Fruit fly (Drosophila melanogaster) whole organism, embryonic: ENCODE data around the gene hydra.

Source experiments
- Atf3 ChIP-seq: fragments of 200-800 bp; sonication (Bioruptor generic); optimal IDR thresholded peaks from 3 replicates; lab custom pipeline; 2016; ENCODE audit warnings: missing biosample characterization, missing genetic modification characterization
- CG10147 ChIP-seq: fragments of 200-800 bp; sonication (Bioruptor generic); optimal IDR thresholded peaks from 2 replicates; lab custom pipeline; 2019; ENCODE audit warnings: missing biosample characterization, mild to moderate bottlenecking, missing genetic modification characterization, moderate library complexity
- CG10209 ChIP-seq: fragments of 200-800 bp; sonication (Bioruptor generic); optimal IDR thresholded peaks from 3 replicates; lab custom pipeline; 2017; ENCODE audit warnings: missing biosample characterization, mild to moderate bottlenecking, missing genetic modification characterization, missing genetic modification reagents
- CG10543 ChIP-seq: fragments of 200-800 bp; sonication (Bioruptor generic); optimal IDR thresholded peaks from 3 replicates; lab custom pipeline; 2017; ENCODE audit warnings: missing biosample characterization, mild to moderate bottlenecking, missing genetic modification characterization, moderate library complexity
- CG10565 ChIP-seq: fragments of 200-800 bp; sonication (Bioruptor generic); optimal IDR thresholded peaks from 3 replicates; lab custom pipeline; 2016; ENCODE audit warnings: missing biosample characterization, mild to moderate bottlenecking, missing genetic modification characterization
- CG13123 ChIP-seq: fragments of 200-800 bp; sonication (Bioruptor generic); optimal IDR thresholded peaks from 2 replicates; lab custom pipeline; 2016; ENCODE audit warnings: missing biosample characterization, missing genetic modification characterization
- CG13894 ChIP-seq: fragments of 200-800 bp; sonication (Bioruptor generic); optimal IDR thresholded peaks from 3 replicates; lab custom pipeline; 2018; ENCODE audit warnings: missing biosample characterization, mild to moderate bottlenecking, missing genetic modification characterization, moderate library complexity
- CG15601 ChIP-seq: fragments of 200-800 bp; sonication (Bioruptor generic); optimal IDR thresholded peaks from 3 replicates; lab custom pipeline; 2019; ENCODE audit warnings: missing biosample characterization, mild to moderate bottlenecking, missing genetic modification characterization, moderate library complexity
- CG1602 ChIP-seq: fragments of 200-800 bp; sonication (Bioruptor generic); optimal IDR thresholded peaks from 3 replicates; lab custom pipeline; 2016; ENCODE audit warnings: missing biosample characterization, missing genetic modification characterization
- CG17328 ChIP-seq: fragments of 200-800 bp; sonication (Bioruptor generic); IDR thresholded peaks from 2 replicates; pipeline ENCODE4 v1.3.6; 2022; ENCODE audit warnings: missing biosample characterization, missing genetic modification characterization
- CG17802 ChIP-seq: fragments of 200-800 bp; sonication (Bioruptor generic); optimal IDR thresholded peaks from 2 replicates; lab custom pipeline; 2018; ENCODE audit warnings: missing biosample characterization, mild to moderate bottlenecking, missing genetic modification characterization, moderate library complexity
- CG2199 ChIP-seq: fragments of 200-800 bp; sonication (Bioruptor generic); IDR thresholded peaks from 3 replicates; pipeline ENCODE4 v1.3.6; 2022; ENCODE audit warnings: missing biosample characterization, missing genetic modification characterization
- CG2678 ChIP-seq: fragments of 200-800 bp; sonication (Bioruptor generic); optimal IDR thresholded peaks from 3 replicates; lab custom pipeline; 2019; ENCODE audit warnings: missing biosample characterization, mild to moderate bottlenecking, missing genetic modification characterization, moderate library complexity
- CG2712 ChIP-seq: fragments of 200-800 bp; optimal IDR thresholded peaks from 3 replicates; lab custom pipeline; 2019; ENCODE audit warnings: missing biosample characterization, mild to moderate bottlenecking, missing genetic modification characterization, moderate library complexity
- CG30431 ChIP-seq: fragments of 200-800 bp; sonication (Bioruptor generic); optimal IDR thresholded peaks from 2 replicates; lab custom pipeline; 2017; ENCODE audit warnings: missing biosample characterization, missing genetic modification characterization
- CG4424 ChIP-seq: fragments of 200-800 bp; sonication (Bioruptor generic); optimal IDR thresholded peaks from 3 replicates; lab custom pipeline; 2016; ENCODE audit warnings: missing biosample characterization, missing genetic modification characterization
- D ChIP-seq, 2 experiments: fragments of 200-800 bp in 1 of 2; fragments of >200 bp in 1 of 2; sonication (Bioruptor generic) in 1 of 2; optimal IDR thresholded peaks; 2 replicates in 1 of 2; 3 replicates in 1 of 2; lab custom pipeline; 2017; ENCODE audit warnings: mild to moderate bottlenecking in 1 of 2, missing biosample characterization in 1 of 2, missing genetic modification characterization in 1 of 2, missing genetic modification reagents in 1 of 2
- Dip2 ChIP-seq: fragments of 200-800 bp; sonication (Bioruptor generic); IDR thresholded peaks from 2 replicates; pipeline ENCODE4 v1.3.6; 2022; ENCODE audit warnings: missing biosample characterization, missing genetic modification characterization
- E2f1 ChIP-seq: fragments of 200-800 bp; sonication (Bioruptor generic); IDR thresholded peaks from 2 replicates; pipeline ENCODE4 v1.3.6; 2022; ENCODE audit warnings: missing biosample characterization, missing genetic modification characterization
- GATAe ChIP-seq: fragments of 200-800 bp; sonication (Bioruptor generic); conservative IDR thresholded peaks from 2 replicates; pipeline ENCODE4 v1.3.6; 2022; ENCODE audit warnings: missing biosample characterization, missing genetic modification characterization
- HLHmδ ChIP-seq: fragments of 200-800 bp; sonication (Bioruptor generic); optimal IDR thresholded peaks from 2 replicates; lab custom pipeline; 2018; ENCODE audit warnings: missing biosample characterization, mild to moderate bottlenecking, missing genetic modification characterization, moderate library complexity
- Med ChIP-seq: fragments of 200-800 bp; sonication (Bioruptor generic); peaks from one replicate; lab custom pipeline; 2016; ENCODE audit warnings: missing biosample characterization, missing genetic modification characterization, mild to moderate bottlenecking, inconsistent platforms, moderate library complexity
- NC2α ChIP-seq: fragments of 200-800 bp; sonication (Bioruptor generic); optimal IDR thresholded peaks from 2 replicates; lab custom pipeline; 2016; ENCODE audit warnings: missing biosample characterization, missing genetic modification characterization
- Nf-YB ChIP-seq: fragments of 200-800 bp; sonication (Bioruptor generic); optimal IDR thresholded peaks from 3 replicates; lab custom pipeline; 2019; ENCODE audit warnings: missing biosample characterization, mild to moderate bottlenecking, missing genetic modification characterization, moderate library complexity
- Nf-YC ChIP-seq: fragments of 200-800 bp; optimal IDR thresholded peaks from 3 replicates; lab custom pipeline; 2019; ENCODE audit warnings: missing biosample characterization, mild to moderate bottlenecking, missing genetic modification characterization, moderate library complexity
- Oli ChIP-seq: fragments of 200-800 bp; sonication (Bioruptor generic); optimal IDR thresholded peaks from 2 replicates; lab custom pipeline; 2018; ENCODE audit warnings: missing biosample characterization, mild to moderate bottlenecking, missing genetic modification characterization, moderate library complexity
- Sin3A ChIP-seq: fragments of >200 bp; optimal IDR thresholded peaks from 2 replicates; lab custom pipeline; 2018
- Sox102F ChIP-seq: fragments of 200-800 bp; sonication (Bioruptor generic); optimal IDR thresholded peaks from 2 replicates; lab custom pipeline; 2018; ENCODE audit warnings: missing biosample characterization, mild to moderate bottlenecking, missing genetic modification characterization, moderate library complexity
- Sry-β ChIP-seq: fragments of 200-800 bp; sonication (Bioruptor generic); optimal IDR thresholded peaks from 2 replicates; lab custom pipeline; 2018; ENCODE audit warnings: missing biosample characterization, mild to moderate bottlenecking, missing genetic modification characterization, moderate library complexity
- ase ChIP-seq: fragments of 200-800 bp; sonication (Bioruptor generic); IDR thresholded peaks from 3 replicates; pipeline ENCODE4 v1.3.6; 2022; ENCODE audit warnings: missing biosample characterization, missing genetic modification characterization
- cad ChIP-seq: fragments of >200 bp; optimal IDR thresholded peaks from 2 replicates; lab custom pipeline; 2017; ENCODE audit warnings: missing biosample characterization, missing genetic modification characterization
- cato ChIP-seq: fragments of 200-800 bp; sonication (Bioruptor generic); optimal IDR thresholded peaks from 2 replicates; lab custom pipeline; 2016; ENCODE audit warnings: missing biosample characterization, missing genetic modification characterization, borderline replicate concordance
- cg ChIP-seq: fragments of 200-800 bp; sonication (Bioruptor generic); optimal IDR thresholded peaks from 3 replicates; lab custom pipeline; 2019; ENCODE audit warnings: missing biosample characterization, mild to moderate bottlenecking, missing genetic modification characterization, moderate library complexity
- crol ChIP-seq: fragments of 200-800 bp; sonication (Bioruptor generic); IDR thresholded peaks from 2 replicates; pipeline ENCODE4 v1.3.6; 2022; ENCODE audit warnings: missing biosample characterization, missing genetic modification characterization
- dati ChIP-seq: fragments of 200-800 bp; sonication (Bioruptor generic); IDR thresholded peaks from 2 replicates; pipeline ENCODE4 v1.3.6; 2022; ENCODE audit warnings: missing biosample characterization, missing genetic modification characterization
- dmrt11E ChIP-seq: fragments of 200-800 bp; sonication (Bioruptor generic); optimal IDR thresholded peaks from 3 replicates; lab custom pipeline; 2018; ENCODE audit warnings: missing biosample characterization, mild to moderate bottlenecking, missing genetic modification characterization, moderate library complexity
- ems ChIP-seq: fragments of 200-800 bp; sonication (Bioruptor generic); optimal IDR thresholded peaks from 3 replicates; lab custom pipeline; 2016; ENCODE audit warnings: missing biosample characterization, missing genetic modification characterization
- lilli ChIP-seq: fragments of 200-800 bp; sonication (Bioruptor generic); optimal IDR thresholded peaks from 3 replicates; lab custom pipeline; 2016; ENCODE audit warnings: missing biosample characterization, missing genetic modification characterization
- lmd ChIP-seq: fragments of 200-800 bp; sonication (Bioruptor generic); IDR thresholded peaks from 2 replicates; pipeline ENCODE4 v1.3.6; 2022; ENCODE audit warnings: missing biosample characterization, missing genetic modification characterization
- luna ChIP-seq: fragments of 200-800 bp; sonication (Bioruptor generic); optimal IDR thresholded peaks from 2 replicates; lab custom pipeline; 2016; ENCODE audit warnings: missing biosample characterization, missing genetic modification characterization
- mam ChIP-seq: fragments of 200-800 bp; sonication (Bioruptor generic); optimal IDR thresholded peaks from 3 replicates; lab custom pipeline; 2016; ENCODE audit warnings: missing biosample characterization, missing genetic modification characterization
- p53 ChIP-seq: fragments of 200-800 bp; sonication (Bioruptor generic); optimal IDR thresholded peaks from 2 replicates; lab custom pipeline; 2016; ENCODE audit warnings: missing biosample characterization, missing genetic modification characterization
- phol ChIP-seq: fragments of 200-800 bp; sonication (Bioruptor generic); optimal IDR thresholded peaks from 3 replicates; lab custom pipeline; 2018; ENCODE audit warnings: missing biosample characterization, mild to moderate bottlenecking, missing genetic modification characterization, moderate library complexity
- pros ChIP-seq: fragments of 200-800 bp; sonication (Bioruptor generic); optimal IDR thresholded peaks from 3 replicates; lab custom pipeline; 2019; ENCODE audit warnings: missing biosample characterization, mild to moderate bottlenecking, missing genetic modification characterization, moderate library complexity
- ranshi ChIP-seq: fragments of 200-800 bp; sonication (Bioruptor generic); IDR thresholded peaks from 2 replicates; pipeline ENCODE4 v1.3.6; 2022; ENCODE audit warnings: missing biosample characterization, missing genetic modification characterization
- tll ChIP-seq, 2 experiments: fragments of 200-800 bp in 1 of 2; fragments of >200 bp in 1 of 2; sonication (Bioruptor generic) in 1 of 2; optimal IDR thresholded peaks; 2 replicates each; lab custom pipeline; 2017 to 2019; ENCODE audit warnings: missing biosample characterization in 2 of 2, missing genetic modification characterization in 2 of 2, mild to moderate bottlenecking in 1 of 2, moderate library complexity in 1 of 2
- tx ChIP-seq: fragments of 200-800 bp; sonication (Bioruptor generic); optimal IDR thresholded peaks from 2 replicates; lab custom pipeline; 2016; ENCODE audit warnings: missing biosample characterization, missing genetic modification characterization
- wek ChIP-seq: fragments of 200-800 bp; sonication (Bioruptor generic); optimal IDR thresholded peaks from 3 replicates; lab custom pipeline; 2018; ENCODE audit warnings: missing biosample characterization, mild to moderate bottlenecking, missing genetic modification characterization, moderate library complexity

Gene hydra

DNA sequence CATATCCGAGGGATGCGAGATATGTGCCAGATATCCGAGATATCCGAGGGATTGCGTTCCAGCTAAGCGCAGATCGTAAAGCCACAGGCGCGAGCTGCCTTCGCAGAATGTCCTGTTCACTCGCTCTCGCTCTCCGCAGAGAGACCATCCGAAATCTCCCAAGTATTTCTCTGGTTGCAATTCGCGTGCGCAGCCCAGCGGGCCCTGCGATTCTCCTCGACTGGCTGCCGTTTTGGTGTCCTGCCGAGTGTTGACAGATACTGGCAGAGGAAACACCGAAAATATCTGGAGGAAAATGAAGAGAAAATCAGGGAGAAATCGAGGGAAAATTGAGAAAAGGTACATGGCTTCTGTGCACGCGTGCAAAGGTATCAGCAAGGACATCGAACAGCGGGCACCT lies 40.6 kb upstream of the hydra start (continued):
- TF ChIP-seq D (optimal IDR thresholded peaks at IDR 0.05; lab: Kevin White, UChicago) (peak; percentile 41), D (GFP tag; optimal IDR thresholded peaks at IDR 0.05; lab: Kevin White, UChicago) (no peak), CG2199 (GFP tag; lab: Robert Waterston, UW) (no peak), GATAe (GFP tag; lab: Robert Waterston, UW) (no peak), CG10209 (GFP tag; lab: Kevin White, UChicago) (no peak), Sry-β (GFP tag; lab: Kevin White, UChicago) (no peak), lmd (no peak), wek (GFP tag; lab: Kevin White, UChicago) (no peak), dmrt11E (tag; lab: Kevin White, UChicago) (no peak), Oli (tag; lab: Kevin White, UChicago) (no peak), CG1602 (no peak)

dm6 chrX:20713317-20713716 lies 36.5 kb upstream of the hydra start:
- TF ChIP-seq tll (GFP tag; optimal IDR thresholded peaks at IDR 0.05; lab: Kevin White, UChicago), result peak in 1 of 2 experiments; percentile 89
- no peak for TF ChIP-seq phol (tag; lab: Kevin White, UChicago)
- peak; percentile 78 for TF ChIP-seq cad

DNA sequence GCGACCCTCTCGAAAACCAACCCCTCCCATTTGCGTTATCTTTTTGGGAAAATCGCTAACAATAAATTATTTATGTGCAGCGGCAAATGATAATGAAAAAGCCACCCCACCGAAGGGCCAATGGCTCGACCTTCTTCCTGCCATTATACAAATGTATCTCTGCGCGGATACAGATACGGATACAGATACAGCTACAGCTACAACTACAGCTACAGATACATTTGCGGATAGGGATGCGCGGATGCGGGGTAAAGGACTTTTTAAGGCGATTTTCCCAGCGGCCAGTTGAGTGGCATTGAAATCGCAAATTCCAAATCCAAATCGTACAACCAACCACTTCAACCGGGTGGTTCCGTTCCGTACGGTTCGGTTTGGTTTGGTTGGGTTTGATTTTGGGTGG lies 32.8 kb upstream of the hydra start:
- TF ChIP-seq Nf-YC (tag; lab: Kevin White, UChicago) (peak; percentile 78), Dip2 (GFP tag; lab: Robert Waterston, UW) (no peak), Med (GFP tag; lab: Kevin White, UChicago) (no peak), pros (GFP tag; lab: Kevin White, UChicago) (peak; percentile 43), ems (no peak), Sin3A (lab: Kevin White, UChicago) (no peak), CG10543 (GFP tag; lab: Kevin White, UChicago) (no peak), CG13123 (GFP tag; lab: Kevin White, UChicago) (no peak), crol (GFP tag; lab: Robert Waterston, UW) (no peak), ranshi (GFP tag; lab: Robert Waterston, UW) (no peak), CG17802 (tag; lab: Kevin White, UChicago) (no peak), CG10565 (GFP tag; lab: Kevin White, UChicago) (no peak), CG30431 (no peak), CG10147 (no peak), E2f1 (GFP tag; lab: Robert Waterston, UW) (no peak), luna (no peak), CG17328 (GFP tag; lab: Robert Waterston, UW) (no peak), NC2α (GFP tag; lab: Kevin White, UChicago) (no peak), lilli (no peak), Nf-YB (GFP tag; lab: Kevin White, UChicago) (peak; percentile 87), Atf3 (GFP tag; lab: Kevin White, UChicago) (no peak), CG2678 (tag; lab: Kevin White, UChicago) (no peak), Sox102F (GFP tag; lab: Kevin White, UChicago) (no peak), ase (no peak), CG2712 (no peak), tx (GFP tag; lab: Kevin White, UChicago) (no peak), cato (no peak), dati (GFP tag; lab: Robert Waterston, UW) (no peak), cg (GFP tag; lab: Kevin White, UChicago) (peak; percentile 24), CG13894 (tag; lab: Kevin White, UChicago) (peak; percentile 34), CG15601 (tag; lab: Kevin White, UChicago) (no peak), p53 (no peak), CG4424 (GFP tag; lab: Kevin White, UChicago) (no peak), HLHmδ (no peak), mam (no peak)
